Worm (Caenorhabditis elegans) whole organism, young adult: ENCODE measurements around the gene Y62F5A.9.

Experiments used
- F52B5.7 ChIP-seq: sonication (generic microtip); optimal IDR thresholded peaks from 2 replicates; lab custom pipeline; 2016; ENCODE audit warnings: mild to moderate bottlenecking, missing genetic modification characterization, missing compliant biosample characterization
- F55B11.4 ChIP-seq: sonication (generic microtip); optimal IDR thresholded peaks from 2 replicates; lab custom pipeline; 2016; ENCODE audit warnings: missing compliant biosample characterization, missing genetic modification characterization, borderline replicate concordance; ENCODE audit not compliant: insufficient read depth
- T07F8.4 ChIP-seq: sonication (generic microtip); optimal IDR thresholded peaks from 2 replicates; lab custom pipeline; 2016; ENCODE audit warnings: mild to moderate bottlenecking, missing genetic modification characterization, moderate library complexity, missing compliant biosample characterization
- Y53F4B.3 ChIP-seq: fragments of 200-800 bp; sonication (Bioruptor generic); IDR thresholded peaks from 2 replicates; pipeline ENCODE4 v1.3.6; 2022; ENCODE audit warnings: missing genetic modification reagents, missing genetic modification characterization, missing compliant biosample characterization
- attf-3 ChIP-seq: fragments of 200-800 bp; sonication (Bioruptor generic); conservative IDR thresholded peaks from 2 replicates; pipeline ENCODE4 v1.3.6; 2022; ENCODE audit warnings: missing genetic modification reagents, missing genetic modification characterization, missing compliant biosample characterization
- attf-5 ChIP-seq: fragments of 200-800 bp; sonication (Bioruptor generic); optimal IDR thresholded peaks from 2 replicates; lab custom pipeline; 2018; ENCODE audit warnings: mild to moderate bottlenecking, missing genetic modification characterization, missing compliant biosample characterization
- bed-2 ChIP-seq: fragments of 200-800 bp; sonication (Bioruptor generic); IDR thresholded peaks from 2 replicates; pipeline ENCODE4 v1.3.6; 2022; ENCODE audit warnings: missing genetic modification reagents, missing genetic modification characterization, missing compliant biosample characterization
- chd-7 ChIP-seq: sonication (generic microtip); optimal IDR thresholded peaks from 2 replicates; lab custom pipeline; 2016; ENCODE audit warnings: mild to moderate bottlenecking, missing genetic modification characterization, moderate library complexity, missing compliant biosample characterization
- egrh-3 ChIP-seq: fragments of 200-800 bp; sonication (Bioruptor generic); IDR thresholded peaks from 2 replicates; pipeline ENCODE4 v1.3.6; 2022; ENCODE audit warnings: missing genetic modification reagents, missing genetic modification characterization, missing compliant biosample characterization
- ets-4 ChIP-seq: fragments of 200-800 bp; sonication (Bioruptor generic); optimal IDR thresholded peaks from 2 replicates; lab custom pipeline; 2018; ENCODE audit warnings: mild to moderate bottlenecking, missing genetic modification characterization, missing compliant biosample characterization
- hlh-12 ChIP-seq: sonication (generic microtip); optimal IDR thresholded peaks from 2 replicates; lab custom pipeline; 2016; ENCODE audit warnings: missing genetic modification characterization, missing compliant biosample characterization
- hlh-26 ChIP-seq: fragments of 200-800 bp; sonication (Bioruptor generic); conservative IDR thresholded peaks from 2 replicates; pipeline ENCODE4 v1.3.6; 2022; ENCODE audit warnings: missing genetic modification reagents, missing genetic modification characterization, missing compliant biosample characterization
- hrde-1 ChIP-seq: sonication (generic microtip); optimal IDR thresholded peaks from 2 replicates; lab custom pipeline; 2016; ENCODE audit warnings: missing genetic modification characterization, mild to moderate bottlenecking, missing compliant biosample characterization, moderate library complexity, missing genotype, missing genetic modification reagents, borderline replicate concordance
- let-526 ChIP-seq: fragments of 200-800 bp; sonication (Bioruptor generic); IDR thresholded peaks from 2 replicates; pipeline ENCODE4 v1.3.6; 2022; ENCODE audit warnings: missing genetic modification reagents, missing genetic modification characterization, missing compliant biosample characterization
- let-607 ChIP-seq, 2 experiments: fragments of 200-800 bp in 1 of 2; sonication (Bioruptor generic) in 1 of 2; sonication (generic microtip) in 1 of 2; optimal IDR thresholded peaks; 2 replicates each; lab custom pipeline; 2016 to 2018; ENCODE audit warnings: mild to moderate bottlenecking in 2 of 2, missing compliant biosample characterization in 2 of 2, missing genetic modification characterization in 2 of 2, moderate library complexity in 2 of 2, missing genotype in 1 of 2
- lin-35 ChIP-seq, 3 experiments: fragments of 150-350 bp in 2 of 3; sonication (generic microtip) in 1 of 3; optimal IDR thresholded peaks; 2 replicates each; lab custom pipeline; 2014 to 2018; ENCODE audit warnings: missing biosample characterization in 3 of 3, missing genetic modification characterization in 3 of 3, missing genetic modification reagents in 3 of 3
- lsl-1 ChIP-seq: fragments of 200-800 bp; sonication (Bioruptor generic); optimal IDR thresholded peaks from 2 replicates; lab custom pipeline; 2018; ENCODE audit warnings: mild to moderate bottlenecking, missing genetic modification characterization, moderate library complexity, missing compliant biosample characterization
- madf-3 ChIP-seq: fragments of 200-800 bp; sonication (Bioruptor generic); IDR thresholded peaks from 2 replicates; pipeline ENCODE4 v1.3.6; 2022; ENCODE audit warnings: missing genetic modification reagents, missing genetic modification characterization, missing compliant biosample characterization
- madf-6 ChIP-seq: fragments of 200-800 bp; sonication (Bioruptor generic); IDR thresholded peaks from 2 replicates; pipeline ENCODE4 v1.3.6; 2022; ENCODE audit warnings: missing genetic modification reagents, missing genetic modification characterization, missing compliant biosample characterization
- madf-8 ChIP-seq: fragments of 200-800 bp; sonication (Bioruptor generic); conservative IDR thresholded peaks from 2 replicates; pipeline ENCODE4 v1.3.6; 2022; ENCODE audit warnings: missing genetic modification reagents, missing genetic modification characterization, missing compliant biosample characterization
- nfya-1 ChIP-seq: sonication (generic microtip); optimal IDR thresholded peaks from 2 replicates; lab custom pipeline; 2017; ENCODE audit warnings: antibody characterized with exemption, missing compliant biosample characterization, missing genetic modification characterization, borderline replicate concordance; ENCODE audit not compliant: insufficient read depth
- nhr-179 ChIP-seq: sonication (generic microtip); optimal IDR thresholded peaks from 2 replicates; lab custom pipeline; 2016; ENCODE audit warnings: mild to moderate bottlenecking, missing genetic modification characterization, missing compliant biosample characterization
- nhr-80 ChIP-seq: sonication (generic microtip); optimal IDR thresholded peaks from 2 replicates; lab custom pipeline; 2016; ENCODE audit warnings: missing genetic modification characterization, missing compliant biosample characterization
- rec-8 ChIP-seq, 2 experiments: sonication (generic microtip); optimal IDR thresholded peaks; 2 replicates each; lab custom pipeline; 2016; ENCODE audit warnings: mild to moderate bottlenecking in 2 of 2, missing genetic modification characterization in 2 of 2, missing genetic modification reagents in 2 of 2, missing genotype in 2 of 2, missing biosample characterization in 1 of 2, missing compliant biosample characterization in 1 of 2, moderate library complexity in 1 of 2
- rpc-1 ChIP-seq, 2 experiments: fragments of 150-350 bp in 1 of 2; sonication (generic microtip) in 1 of 2; optimal IDR thresholded peaks; 2 replicates each; lab custom pipeline; 2014 to 2018; ENCODE audit warnings: missing biosample characterization in 1 of 2, missing genetic modification characterization in 1 of 2, missing genetic modification reagents in 1 of 2, missing genotype in 1 of 2
- snpc-1.3 ChIP-seq: sonication (generic microtip); optimal IDR thresholded peaks from 2 replicates; lab custom pipeline; 2017; ENCODE audit warnings: missing genetic modification characterization, mild to moderate bottlenecking, missing compliant biosample characterization, antibody characterized with exemption, moderate library complexity, missing genotype, missing genetic modification reagents; ENCODE audit not compliant: insufficient read depth
- sptf-2 ChIP-seq: fragments of 200-800 bp; sonication (Bioruptor generic); optimal IDR thresholded peaks from 2 replicates; lab custom pipeline; 2018; ENCODE audit warnings: mild to moderate bottlenecking, missing genetic modification characterization, missing compliant biosample characterization
- tbx-9 ChIP-seq: sonication (generic microtip); optimal IDR thresholded peaks from 2 replicates; lab custom pipeline; 2016; ENCODE audit warnings: borderline replicate concordance, missing genetic modification characterization, inconsistent platforms, missing compliant biosample characterization
- unc-62 ChIP-seq: fragments of 150-350 bp; optimal IDR thresholded peaks from 2 replicates; lab custom pipeline; 2014; ENCODE audit warnings: missing biosample characterization, missing genetic modification reagents, missing genetic modification characterization
- xnd-1 ChIP-seq: sonication (generic microtip); optimal IDR thresholded peaks from 2 replicates; lab custom pipeline; 2016; ENCODE audit warnings: missing genotype, missing genetic modification reagents, missing genetic modification characterization, missing compliant biosample characterization
- zim-3 ChIP-seq: sonication (generic microtip); optimal IDR thresholded peaks from 2 replicates; lab custom pipeline; 2017; ENCODE audit warnings: mild to moderate bottlenecking, missing genetic modification characterization, moderate library complexity, missing compliant biosample characterization
- ztf-25 ChIP-seq: fragments of 200-800 bp; sonication (Bioruptor generic); IDR thresholded peaks from 2 replicates; pipeline ENCODE4 v1.3.6; 2022; ENCODE audit warnings: missing genetic modification reagents, missing genetic modification characterization, missing compliant biosample characterization
- ztf-3 ChIP-seq: fragments of 200-800 bp; sonication (Bioruptor generic); optimal IDR thresholded peaks from 2 replicates; lab custom pipeline; 2018; ENCODE audit warnings: mild to moderate bottlenecking, missing genetic modification characterization, missing compliant biosample characterization

Gene Y62F5A.9

DNA sequence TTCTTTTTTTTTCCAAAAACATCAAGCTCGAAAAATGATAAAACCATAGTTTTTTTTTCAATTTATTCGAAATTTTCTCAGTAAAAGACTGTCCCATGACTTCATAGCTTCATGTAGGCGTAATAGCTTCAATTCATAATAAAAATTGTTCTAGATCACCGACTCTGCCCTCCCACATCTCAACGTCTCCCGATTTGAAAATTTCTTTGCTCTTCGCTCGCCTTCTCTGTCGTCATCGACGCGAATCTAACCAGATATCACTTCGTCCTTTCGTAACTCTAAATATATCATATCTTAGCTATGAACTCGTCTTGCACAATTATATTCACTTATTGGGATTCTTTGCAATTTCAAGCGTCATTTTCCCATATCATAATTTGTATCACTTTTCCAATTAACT is 23.9 kb downstream of the Y62F5A.9 start, which contains the start of gene srh-44:
Gene srh-44 (plus strand): TSS at position 301 of the 400 bp plus-strand sequence.
- no peak for TF ChIP-seq chd-7 (tag; lab: Kevin White, UChicago)
- TF ChIP-seq snpc-1.3 (tag; lab: Kevin White, UChicago): no peak
- TF ChIP-seq Y53F4B.3 (GFP tag; lab: Robert Waterston, UW): no peak
- no peak for TF ChIP-seq ets-4 (GFP tag; lab: Kevin White, UChicago)
- no peak for TF ChIP-seq zim-3
- TF ChIP-seq nfya-1: no peak
- TF ChIP-seq lin-35 (GFP tag; optimal IDR thresholded peaks at IDR 0.05; lab: Kevin White, UChicago): no peak
- TF ChIP-seq rpc-1 (optimal IDR thresholded peaks at IDR 0.05; lab: Kevin White, UChicago): no peak
- TF ChIP-seq rpc-1 (tag; optimal IDR thresholded peaks at IDR 0.05; lab: Kevin White, UChicago): no peak
- TF ChIP-seq, all 124 proteins: peak for 0

DNA sequence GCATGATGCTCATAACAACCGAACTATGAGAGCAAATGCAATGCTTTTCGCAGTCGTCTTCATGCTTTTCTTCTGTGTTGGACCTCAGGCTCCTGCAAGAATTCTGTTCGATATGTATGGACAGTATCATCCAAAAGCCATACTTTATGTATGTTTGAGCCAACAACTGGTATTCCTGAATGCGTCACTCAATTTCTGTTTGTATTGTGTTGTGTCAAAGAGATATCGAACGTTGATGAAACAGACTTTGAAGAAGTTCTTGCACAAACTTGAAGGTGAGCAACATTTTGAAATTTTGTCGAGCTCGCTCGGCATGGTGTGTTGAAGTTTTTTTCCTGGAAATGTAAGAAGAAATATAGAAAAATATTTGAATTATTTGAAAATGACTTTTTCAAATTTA is 25.7 kb downstream of the Y62F5A.9 start:
- TF ChIP-seq sptf-2 (GFP tag; lab: Kevin White, UChicago) (no peak), madf-3 (no peak), ztf-25 (GFP tag; lab: Robert Waterston, UW) (no peak), F52B5.7 (tag; lab: Kevin White, UChicago) (no peak), hlh-26 (GFP tag; lab: Robert Waterston, UW) (no peak)

DNA sequence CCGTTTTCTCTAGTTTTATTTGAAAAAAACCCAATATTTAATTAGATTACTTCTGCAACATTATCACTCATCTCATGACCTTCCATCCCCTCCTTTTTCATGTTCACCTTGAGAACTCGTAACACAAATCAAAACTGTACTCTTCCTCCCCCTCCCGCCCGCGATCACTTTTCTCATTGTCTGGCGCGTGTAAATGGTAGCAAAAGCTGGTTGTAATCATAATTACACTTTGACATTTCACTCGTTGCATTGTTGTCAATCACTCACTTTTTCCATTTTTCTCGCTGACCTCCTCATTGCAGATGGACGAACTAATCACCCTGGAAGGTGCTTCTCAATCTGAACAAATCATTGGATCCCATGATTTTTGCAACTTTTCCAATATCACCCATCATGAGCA is 28.3 kb downstream of the Y62F5A.9 start, which contains the start of gene npr-41:
Gene npr-41 (plus strand): TSS at position 301 of the 400 bp plus-strand sequence.
- TF ChIP-seq bed-2 (no peak), T07F8.4 (tag; lab: Kevin White, UChicago) (no peak), attf-3 (GFP tag; lab: Robert Waterston, UW) (no peak), madf-8 (GFP tag; lab: Robert Waterston, UW) (no peak), xnd-1 (tag; lab: Kevin White, UChicago) (no peak)

DNA sequence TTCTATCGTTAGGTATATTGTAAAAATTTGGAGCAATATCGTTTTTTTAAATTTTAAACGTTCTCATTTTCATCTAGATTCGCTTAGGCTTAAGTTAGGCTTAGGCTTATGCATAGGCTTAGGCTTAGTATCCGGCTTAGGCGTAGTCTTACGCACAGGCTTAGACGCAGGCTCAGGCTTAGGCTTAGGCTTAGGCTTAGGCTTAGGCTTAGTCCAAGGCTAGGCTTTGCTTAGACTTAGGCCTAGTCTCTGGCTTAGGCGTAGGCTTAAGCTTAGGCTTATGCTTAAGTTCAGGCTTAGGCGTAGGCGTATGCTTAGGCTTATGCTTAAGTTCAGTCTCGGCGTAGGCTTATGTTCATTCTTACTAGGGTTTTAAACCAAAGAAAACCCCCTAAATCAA is 34.9 kb downstream of the Y62F5A.9 start:
- no peak for TF ChIP-seq let-607 (tag; optimal IDR thresholded peaks at IDR 0.05; lab: Kevin White, UChicago)
- 0 out of 2 replicates have a peak, but pooled peaks have one; percentile 21 for TF ChIP-seq let-526 (GFP tag; lab: Robert Waterston, UW)

DNA sequence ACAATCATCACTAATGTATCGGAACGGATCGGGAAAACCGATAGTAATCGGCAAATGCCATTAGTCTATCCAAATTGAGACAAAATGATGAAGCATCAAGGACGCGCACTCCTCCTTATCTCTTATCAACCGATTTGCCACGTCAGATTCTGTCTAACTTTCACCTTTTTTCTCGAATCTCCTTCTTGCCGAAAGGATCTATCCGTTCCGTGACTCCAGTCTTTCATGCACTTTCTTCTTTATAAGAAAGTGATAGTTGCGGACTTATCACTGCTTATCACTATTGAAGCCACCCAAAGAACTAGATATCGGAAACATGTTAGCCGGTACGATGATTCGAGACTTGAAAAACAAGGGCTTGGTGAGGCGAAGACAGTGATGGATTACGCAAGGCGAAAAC is 36.7 kb downstream of the Y62F5A.9 start:
- TF ChIP-seq ztf-3 (no peak), hrde-1 (no peak), F55B11.4 (no peak), madf-6 (no peak), hlh-12 (tag; lab: Kevin White, UChicago) (no peak), rec-8 (tag; optimal IDR thresholded peaks at IDR 0.05; lab: Kevin White, UChicago) (no peak), tbx-9 (no peak), nhr-179 (tag; lab: Kevin White, UChicago) (no peak), attf-5 (GFP tag; lab: Kevin White, UChicago) (no peak)

DNA sequence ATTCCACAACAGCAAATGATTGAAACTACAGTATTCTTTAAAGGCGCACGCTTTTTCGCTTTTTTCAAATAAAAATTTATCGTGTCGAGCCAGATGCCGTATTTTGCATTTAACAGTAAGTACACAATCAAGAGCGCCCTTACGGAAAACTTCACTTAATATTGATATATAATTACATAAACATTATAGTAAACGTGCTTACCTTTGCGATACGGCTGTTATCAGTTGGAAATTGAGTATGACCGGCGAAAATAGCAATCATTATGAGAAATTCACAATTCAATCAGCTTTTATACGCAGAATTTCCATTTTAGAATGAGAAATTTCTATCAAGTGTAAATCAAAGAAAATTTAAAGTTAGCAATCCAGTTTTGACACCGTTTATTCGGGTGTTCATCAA is 38.4 kb downstream of the Y62F5A.9 start, which contains the start of gene B0334.20:
Gene B0334.20 (minus strand): TSS at position 262 of the 400 bp plus-strand sequence.
- peak; percentile 5 for TF ChIP-seq lsl-1
- no peak for TF ChIP-seq let-526 (GFP tag; lab: Robert Waterston, UW)
- TF ChIP-seq nhr-80 (tag; lab: Kevin White, UChicago): peak; percentile 9
- no peak for TF ChIP-seq egrh-3
- no peak for TF ChIP-seq unc-62
